Fruit fly (Drosophila melanogaster) whole organism, embryonic: ENCODE data around the gene CG8958.

Experiments
- Ada2b ChIP-seq: fragments of 200-800 bp; sonication (Bioruptor generic); IDR thresholded peaks from 2 replicates; pipeline ENCODE4 v1.3.6; 2022; ENCODE audit warnings: missing biosample characterization, missing genetic modification characterization
- CG10147 ChIP-seq: fragments of 200-800 bp; sonication (Bioruptor generic); optimal IDR thresholded peaks from 2 replicates; lab custom pipeline; 2019; ENCODE audit warnings: missing biosample characterization, mild to moderate bottlenecking, missing genetic modification characterization, moderate library complexity
- CG1024 ChIP-seq: fragments of 200-800 bp; sonication (Bioruptor generic); IDR thresholded peaks from 2 replicates; pipeline ENCODE4 v1.3.6; 2022; ENCODE audit warnings: missing biosample characterization, missing genetic modification characterization
- CG10267 ChIP-seq: fragments of 200-800 bp; sonication (Bioruptor generic); optimal IDR thresholded peaks from 2 replicates; lab custom pipeline; 2018; ENCODE audit warnings: missing biosample characterization, mild to moderate bottlenecking, missing genetic modification characterization, moderate library complexity
- CG10431 ChIP-seq: fragments of 200-800 bp; sonication (Bioruptor generic); optimal IDR thresholded peaks from 3 replicates; lab custom pipeline; 2018; ENCODE audit warnings: missing biosample characterization, mild to moderate bottlenecking, missing genetic modification characterization
- CG10979 ChIP-seq: fragments of 200-800 bp; sonication (Bioruptor generic); optimal IDR thresholded peaks from 2 replicates; lab custom pipeline; 2018; ENCODE audit warnings: missing biosample characterization, mild to moderate bottlenecking, missing genetic modification characterization, moderate library complexity
- CG14667 ChIP-seq: fragments of 200-800 bp; sonication (Bioruptor generic); IDR thresholded peaks from 2 replicates; pipeline ENCODE4 v1.3.6; 2022; ENCODE audit warnings: missing biosample characterization, missing genetic modification characterization
- CG18619 ChIP-seq: fragments of 200-800 bp; sonication (Bioruptor generic); optimal IDR thresholded peaks from 3 replicates; lab custom pipeline; 2017; ENCODE audit warnings: missing biosample characterization, mild to moderate bottlenecking, missing genetic modification characterization
- CG2129 ChIP-seq: fragments of 200-800 bp; sonication (Bioruptor generic); IDR thresholded peaks from 2 replicates; pipeline ENCODE4 v1.3.6; 2022; ENCODE audit warnings: missing biosample characterization, missing genetic modification characterization; ENCODE audit not compliant: partially characterized antibody
- CG30403 ChIP-seq: fragments of 200-800 bp; sonication (Bioruptor generic); optimal IDR thresholded peaks from 3 replicates; lab custom pipeline; 2016; ENCODE audit warnings: missing biosample characterization, missing genetic modification characterization
- CG32767 ChIP-seq: fragments of 200-800 bp; sonication (Bioruptor generic); IDR thresholded peaks from 2 replicates; pipeline ENCODE4 v1.3.6; 2022; ENCODE audit warnings: missing biosample characterization, missing genetic modification characterization
- CG4360 ChIP-seq: fragments of 200-800 bp; sonication (Bioruptor generic); IDR thresholded peaks from 2 replicates; pipeline ENCODE4 v1.3.6; 2022; ENCODE audit warnings: missing biosample characterization, missing genetic modification characterization
- CG4707 ChIP-seq: fragments of 200-800 bp; sonication (Bioruptor generic); optimal IDR thresholded peaks from 2 replicates; lab custom pipeline; 2018; ENCODE audit warnings: missing biosample characterization, mild to moderate bottlenecking, missing genetic modification characterization, moderate library complexity
- CG7372 ChIP-seq: fragments of 200-800 bp; sonication (Bioruptor generic); IDR thresholded peaks from 2 replicates; pipeline ENCODE4 v1.3.6; 2022; ENCODE audit warnings: missing biosample characterization, missing genetic modification characterization
- CG8478 ChIP-seq: fragments of >200 bp; optimal IDR thresholded peaks from 2 replicates; lab custom pipeline; 2018
- CG9797 ChIP-seq: fragments of 200-800 bp; sonication (Bioruptor generic); optimal IDR thresholded peaks from 3 replicates; lab custom pipeline; 2018; ENCODE audit warnings: missing biosample characterization, mild to moderate bottlenecking, missing genetic modification characterization
- CG9932 ChIP-seq: fragments of 200-800 bp; sonication (Bioruptor generic); IDR thresholded peaks from 2 replicates; pipeline ENCODE4 v1.3.6; 2022; ENCODE audit warnings: missing biosample characterization, missing genetic modification characterization
- CkIIα-i1 ChIP-seq: fragments of 200-800 bp; sonication (Bioruptor generic); IDR thresholded peaks from 2 replicates; pipeline ENCODE4 v1.3.6; 2022; ENCODE audit warnings: missing biosample characterization, missing genetic modification characterization
- CoRest ChIP-seq: fragments of 200-800 bp; sonication (Bioruptor generic); optimal IDR thresholded peaks from 3 replicates; lab custom pipeline; 2018; ENCODE audit warnings: missing biosample characterization, mild to moderate bottlenecking, missing genetic modification characterization, moderate library complexity
- CrebB ChIP-seq: fragments of 200-800 bp; sonication (Bioruptor generic); optimal IDR thresholded peaks from 3 replicates; lab custom pipeline; 2018; ENCODE audit warnings: missing biosample characterization, mild to moderate bottlenecking, missing genetic modification characterization
- Doc2 ChIP-seq: fragments of 200-800 bp; sonication (Bioruptor generic); IDR thresholded peaks from 2 replicates; pipeline ENCODE4 v1.3.6; 2022; ENCODE audit warnings: missing biosample characterization, missing genetic modification characterization
- Doc3 ChIP-seq: fragments of 200-800 bp; sonication (Bioruptor generic); IDR thresholded peaks from 3 replicates; pipeline ENCODE4 v1.3.6; 2022; ENCODE audit warnings: missing biosample characterization, missing genetic modification characterization; ENCODE audit not compliant: partially characterized antibody
- H2.0 ChIP-seq: fragments of 200-800 bp; sonication (Bioruptor generic); IDR thresholded peaks from 2 replicates; pipeline ENCODE4 v1.3.6; 2022; ENCODE audit warnings: missing biosample characterization, missing genetic modification characterization
- Hr51 ChIP-seq, 2 experiments: fragments of 200-800 bp; sonication (Bioruptor generic); optimal IDR thresholded peaks; 2 replicates in 1 of 2; 3 replicates in 1 of 2; lab custom pipeline; 2016 to 2018; ENCODE audit warnings: missing biosample characterization in 2 of 2, missing genetic modification characterization in 2 of 2, mild to moderate bottlenecking in 1 of 2, moderate library complexity in 1 of 2
- Jarid2 ChIP-seq: fragments of 200-800 bp; sonication (Bioruptor generic); optimal IDR thresholded peaks from 3 replicates; lab custom pipeline; 2017; ENCODE audit warnings: mild to moderate bottlenecking, missing biosample characterization, missing genetic modification reagents, missing genetic modification characterization
- Med ChIP-seq: fragments of 200-800 bp; sonication (Bioruptor generic); peaks from one replicate; lab custom pipeline; 2016; ENCODE audit warnings: missing biosample characterization, missing genetic modification characterization, mild to moderate bottlenecking, inconsistent platforms, moderate library complexity
- Meics ChIP-seq: fragments of 200-800 bp; sonication (Bioruptor generic); optimal IDR thresholded peaks from 2 replicates; lab custom pipeline; 2017; ENCODE audit warnings: missing biosample characterization, mild to moderate bottlenecking, missing genetic modification characterization
- NC2α ChIP-seq: fragments of 200-800 bp; sonication (Bioruptor generic); optimal IDR thresholded peaks from 2 replicates; lab custom pipeline; 2016; ENCODE audit warnings: missing biosample characterization, missing genetic modification characterization
- NK7.1 ChIP-seq: fragments of 200-800 bp; sonication (Bioruptor generic); optimal IDR thresholded peaks from 3 replicates; lab custom pipeline; 2016; ENCODE audit warnings: missing biosample characterization, missing genetic modification characterization
- Nf-YC ChIP-seq: fragments of 200-800 bp; optimal IDR thresholded peaks from 3 replicates; lab custom pipeline; 2019; ENCODE audit warnings: missing biosample characterization, mild to moderate bottlenecking, missing genetic modification characterization, moderate library complexity
- Oaz ChIP-seq: fragments of 200-800 bp; sonication (Bioruptor generic); IDR thresholded peaks from 2 replicates; pipeline ENCODE4 v1.3.6; 2022; ENCODE audit warnings: missing biosample characterization, missing genetic modification characterization
- PHDP ChIP-seq: fragments of 200-800 bp; sonication (Bioruptor generic); optimal IDR thresholded peaks from 3 replicates; lab custom pipeline; 2018; ENCODE audit warnings: missing biosample characterization, mild to moderate bottlenecking, missing genetic modification characterization, moderate library complexity
- Poxn ChIP-seq: fragments of 200-800 bp; sonication (Bioruptor generic); IDR thresholded peaks from 2 replicates; pipeline ENCODE4 v1.3.6; 2022; ENCODE audit warnings: missing biosample characterization, missing genetic modification characterization
- Sry-β ChIP-seq: fragments of 200-800 bp; sonication (Bioruptor generic); optimal IDR thresholded peaks from 2 replicates; lab custom pipeline; 2018; ENCODE audit warnings: missing biosample characterization, mild to moderate bottlenecking, missing genetic modification characterization, moderate library complexity
- ase ChIP-seq: fragments of 200-800 bp; sonication (Bioruptor generic); IDR thresholded peaks from 3 replicates; pipeline ENCODE4 v1.3.6; 2022; ENCODE audit warnings: missing biosample characterization, missing genetic modification characterization
- bcd ChIP-seq: fragments of 200-800 bp; sonication (Bioruptor generic); optimal IDR thresholded peaks from 2 replicates; lab custom pipeline; 2017; ENCODE audit warnings: missing biosample characterization, mild to moderate bottlenecking, missing genetic modification characterization
- chif ChIP-seq, 2 experiments: fragments of 200-800 bp; sonication (Bioruptor generic); optimal IDR thresholded peaks; 3 replicates each; lab custom pipeline; 2016; ENCODE audit warnings: missing biosample characterization in 2 of 2, missing genetic modification characterization in 2 of 2
- danr ChIP-seq: fragments of 200-800 bp; sonication (Bioruptor generic); IDR thresholded peaks from 2 replicates; pipeline ENCODE4 v1.3.6; 2022; ENCODE audit warnings: missing biosample characterization, missing genetic modification characterization
- fd96Cb ChIP-seq: fragments of 200-800 bp; sonication (Bioruptor generic); optimal IDR thresholded peaks from 2 replicates; lab custom pipeline; 2018; ENCODE audit warnings: missing biosample characterization, mild to moderate bottlenecking, missing genetic modification characterization, moderate library complexity
- ind ChIP-seq: fragments of 200-800 bp; sonication (Bioruptor generic); optimal IDR thresholded peaks from 3 replicates; lab custom pipeline; 2016; ENCODE audit warnings: missing biosample characterization, missing genetic modification characterization
- inv ChIP-seq: fragments of 200-800 bp; sonication (Bioruptor generic); IDR thresholded peaks from 2 replicates; pipeline ENCODE4 v1.3.6; 2022; ENCODE audit warnings: missing biosample characterization, missing genetic modification characterization; ENCODE audit not compliant: partially characterized antibody
- kah ChIP-seq: fragments of 200-800 bp; sonication (Bioruptor generic); optimal IDR thresholded peaks from 2 replicates; lab custom pipeline; 2018; ENCODE audit warnings: missing biosample characterization, mild to moderate bottlenecking, missing genetic modification characterization
- kay ChIP-seq: fragments of 200-800 bp; sonication (Bioruptor generic); optimal IDR thresholded peaks from 2 replicates; lab custom pipeline; 2016; ENCODE audit warnings: missing biosample characterization, missing genetic modification characterization
- klu ChIP-seq: fragments of 200-800 bp; sonication (Bioruptor generic); IDR thresholded peaks from 2 replicates; pipeline ENCODE4 v1.3.6; 2022; ENCODE audit warnings: missing biosample characterization, missing genetic modification characterization
- maf-S ChIP-seq: fragments of 200-800 bp; sonication (Bioruptor generic); optimal IDR thresholded peaks from 2 replicates; lab custom pipeline; 2016; ENCODE audit warnings: missing biosample characterization, missing genetic modification characterization
- pros ChIP-seq: fragments of 200-800 bp; sonication (Bioruptor generic); optimal IDR thresholded peaks from 3 replicates; lab custom pipeline; 2019; ENCODE audit warnings: missing biosample characterization, mild to moderate bottlenecking, missing genetic modification characterization, moderate library complexity
- psq ChIP-seq: fragments of 200-800 bp; sonication (Bioruptor generic); optimal IDR thresholded peaks from 2 replicates; lab custom pipeline; 2017; ENCODE audit warnings: missing biosample characterization, missing genetic modification characterization
- schlank ChIP-seq: fragments of 200-800 bp; sonication (Bioruptor generic); optimal IDR thresholded peaks from 2 replicates; lab custom pipeline; 2018; ENCODE audit warnings: missing biosample characterization, mild to moderate bottlenecking, missing genetic modification characterization
- sens-2 ChIP-seq: fragments of 200-800 bp; sonication (Bioruptor generic); IDR thresholded peaks from 2 replicates; pipeline ENCODE4 v1.3.6; 2022; ENCODE audit warnings: missing biosample characterization, missing genetic modification characterization
- usp ChIP-seq: fragments of >200 bp; optimal IDR thresholded peaks from 2 replicates; lab custom pipeline; 2017; ENCODE audit warnings: missing biosample characterization, missing genetic modification characterization
- vnd ChIP-seq: fragments of 200-800 bp; sonication (Bioruptor generic); IDR thresholded peaks from 3 replicates; pipeline ENCODE4 v1.3.6; 2022; ENCODE audit warnings: missing biosample characterization, missing genetic modification characterization; ENCODE audit not compliant: partially characterized antibody
- zfh1 ChIP-seq: fragments of 200-800 bp; sonication (Bioruptor generic); IDR thresholded peaks from 3 replicates; pipeline ENCODE4 v1.3.6; 2022; ENCODE audit warnings: missing biosample characterization, missing genetic modification characterization

The CG8958 gene

DNA sequence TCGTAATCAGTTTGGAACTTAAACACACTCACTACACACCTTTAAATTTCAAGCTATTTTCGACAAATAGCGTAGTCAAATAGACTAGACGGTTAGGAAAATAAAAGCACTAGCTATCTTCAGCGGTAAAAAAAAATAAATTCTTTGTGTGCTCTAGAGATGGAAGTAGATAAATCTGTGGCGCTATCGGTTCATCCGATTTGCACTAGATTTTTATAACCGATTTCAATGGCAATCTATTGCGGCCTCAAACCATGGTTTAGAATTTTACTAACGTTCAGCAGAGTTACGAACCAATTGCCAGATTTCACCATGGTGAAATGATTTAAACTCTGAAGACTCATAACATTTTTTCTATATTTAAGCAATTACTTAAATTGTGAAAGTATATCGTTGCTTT, 13.5 kb downstream of the CG8958 start (continued):
- no peak for TF ChIP-seq kay (GFP tag; lab: Kevin White, UChicago)
- peak; percentile 29 for TF ChIP-seq bcd (GFP tag; lab: Kevin White, UChicago)
- no peak for TF ChIP-seq CG1024 (GFP tag; lab: Robert Waterston, UW)
- no peak for TF ChIP-seq CG32767 (GFP tag; lab: Robert Waterston, UW)
- TF ChIP-seq CG4360 (GFP tag; lab: Robert Waterston, UW): no peak
- no peak for TF ChIP-seq Ada2b (GFP tag; lab: Robert Waterston, UW)
- no peak for TF ChIP-seq CrebB
- no peak for TF ChIP-seq CkIIα-i1 (GFP tag; lab: Robert Waterston, UW)
- no peak for TF ChIP-seq Meics
- TF ChIP-seq CG30403 (GFP tag; lab: Kevin White, UChicago): peak; percentile 17
- no peak for TF ChIP-seq pros (GFP tag; lab: Kevin White, UChicago)
- peak; percentile 39 for TF ChIP-seq CG10267 (tag; lab: Kevin White, UChicago)
- TF ChIP-seq usp: no peak
- no peak for TF ChIP-seq CG4707 (GFP tag; lab: Kevin White, UChicago)
- TF ChIP-seq zfh1 (GFP tag; lab: Robert Waterston, UW): no peak
- peak; percentile 38; the same call in 1 of the 3 replicates for TF ChIP-seq Doc3
- no peak for TF ChIP-seq CG10147
- TF ChIP-seq CG14667 (GFP tag; lab: Robert Waterston, UW): no peak
- TF ChIP-seq ind (GFP tag; lab: Kevin White, UChicago): no peak
- no peak for TF ChIP-seq psq
- TF ChIP-seq Nf-YC (tag; lab: Kevin White, UChicago): no peak
- TF ChIP-seq klu: no peak
- no peak for TF ChIP-seq maf-S (GFP tag; lab: Kevin White, UChicago)
- TF ChIP-seq CG10431 (GFP tag; lab: Kevin White, UChicago): no peak
- TF ChIP-seq Med (GFP tag; lab: Kevin White, UChicago): peak; percentile 57
- peak; percentile 54 for TF ChIP-seq CG9932 (GFP tag; lab: Robert Waterston, UW)
- no peak for TF ChIP-seq Oaz (GFP tag; lab: Robert Waterston, UW)
- peak; percentile 38 for TF ChIP-seq CG2129 (GFP tag; lab: Robert Waterston, UW)
- TF ChIP-seq NC2α (GFP tag; lab: Kevin White, UChicago): no peak
- TF ChIP-seq vnd (GFP tag; lab: Robert Waterston, UW): peak; percentile 51; the same call in 2 of the 3 replicates
- peak; percentile 28 for TF ChIP-seq CoRest (tag; lab: Kevin White, UChicago)
- TF ChIP-seq CG8478 (lab: Kevin White, UChicago): no peak
- TF ChIP-seq CG18619 (GFP tag; lab: Kevin White, UChicago): no peak
- no peak for TF ChIP-seq kah (GFP tag; lab: Kevin White, UChicago)
- TF ChIP-seq Sry-β (GFP tag; lab: Kevin White, UChicago): no peak
- no peak for TF ChIP-seq H2.0
- no peak for TF ChIP-seq CG9797 (GFP tag; lab: Kevin White, UChicago)
- TF ChIP-seq Doc2 (GFP tag; lab: Robert Waterston, UW): no peak
- peak; percentile 70 for TF ChIP-seq inv (GFP tag; lab: Robert Waterston, UW)
- TF ChIP-seq PHDP (tag; lab: Kevin White, UChicago): no peak
- no peak for TF ChIP-seq danr
- no peak for TF ChIP-seq Jarid2 (GFP tag; lab: Kevin White, UChicago)
- no peak for TF ChIP-seq Poxn (GFP tag; lab: Robert Waterston, UW)
- TF ChIP-seq NK7.1 (GFP tag; lab: Kevin White, UChicago): no peak
- TF ChIP-seq ase (GFP tag; lab: Robert Waterston, UW): no peak
- TF ChIP-seq CG10979 (tag; lab: Kevin White, UChicago): no peak
- no peak for TF ChIP-seq sens-2 (GFP tag; lab: Robert Waterston, UW)
- TF ChIP-seq fd96Cb (tag; lab: Kevin White, UChicago): no peak
- no peak for TF ChIP-seq chif (GFP tag; optimal IDR thresholded peaks at IDR 0.05; lab: Kevin White, UChicago)
- no peak for TF ChIP-seq schlank (tag; lab: Kevin White, UChicago)
- no peak for TF ChIP-seq CG7372
- no peak for TF ChIP-seq Hr51 (GFP tag; optimal IDR thresholded peaks at IDR 0.05; lab: Kevin White, UChicago)
